Fruit fly (Drosophila melanogaster): ENCODE data around the gene Gld2.

- TF ChIP-seq CG15710 (tag; optimal IDR thresholded peaks at IDR 0.05) (no peak), CG34367 (tag; optimal IDR thresholded peaks at IDR 0.05) (no peak), CG10348 (GFP tag; IDR thresholded peaks at IDR 0.05) (no peak), fd96Ca (GFP tag; IDR thresholded peaks at IDR 0.05) (no peak), CG8301 (tag; optimal IDR thresholded peaks at IDR 0.05) (no peak), CG14655 (GFP tag; optimal IDR thresholded peaks at IDR 0.05) (no peak), D1 (tag; optimal IDR thresholded peaks at IDR 0.05) (no peak), Pif1A (GFP tag; optimal IDR thresholded peaks at IDR 0.05) (no peak), rn (GFP tag; IDR thresholded peaks at IDR 0.05) (no peak), CG12605 (GFP tag; IDR thresholded peaks at IDR 0.05) (no peak), Ets98B (GFP tag; IDR thresholded peaks at IDR 0.05) (no peak)
Observed at dm6 chr3R:22223377-22223776, 11.8 kb downstream of the Gld2 start.
